Fruit fly (Drosophila melanogaster): ENCODE results near the gene Or10a.

Gene Or10a

dm6 chrX:11452846-11453391, 35.7 kb upstream of the Or10a start (continued):
- TF ChIP-seq CG11902 (GFP tag; optimal IDR thresholded peaks at IDR 0.05) (peak; percentile 55), svp (GFP tag) (peak; percentile 86), dsx (GFP tag; optimal IDR thresholded peaks at IDR 0.05; ENCODE audit: poor library complexity, severe bottlenecking) (peak; percentile 85), Hr38 (GFP tag; optimal IDR thresholded peaks at IDR 0.05) (no peak), CG8632 (GFP tag; optimal IDR thresholded peaks at IDR 0.05) (peak; percentile 75), CG11762 (GFP tag; optimal IDR thresholded peaks at IDR 0.05; ENCODE audit: insufficient read depth) (peak; percentile 74), eg (GFP tag; IDR thresholded peaks at IDR 0.05) (peak; percentile 96), OdsH (GFP tag; optimal IDR thresholded peaks at IDR 0.05) (peak; percentile 77)

dm6 chrX:11451630-11452029, 34.4 kb upstream of the Or10a start:
- TF ChIP-seq acj6 (GFP tag; optimal IDR thresholded peaks at IDR 0.05) (peak; percentile 7), CG15336 (GFP tag; IDR thresholded peaks at IDR 0.05) (peak; percentile 50), CG6854 (GFP tag; optimal IDR thresholded peaks at IDR 0.05) (no peak), Eip78C (GFP tag) (peak; percentile 45), dsx (GFP tag; optimal IDR thresholded peaks at IDR 0.05; ENCODE audit: poor library complexity, severe bottlenecking) (no peak), svp (GFP tag) (peak; percentile 46), CG6163 (GFP tag; IDR thresholded peaks at IDR 0.05) (peak; percentile 49; the same call in 2 of the 3 replicates), Hr4 (GFP tag; optimal IDR thresholded peaks at IDR 0.05) (peak; percentile 24), CG8632 (GFP tag; optimal IDR thresholded peaks at IDR 0.05) (peak; percentile 18), OdsH (GFP tag; optimal IDR thresholded peaks at IDR 0.05) (no peak), esn (GFP tag; optimal IDR thresholded peaks at IDR 0.05) (peak; percentile 29), CG8119 (GFP tag; IDR thresholded peaks at IDR 0.05) (peak; percentile 34; the same call in 2 of the 3 replicates), Met (GFP tag; optimal IDR thresholded peaks at IDR 0.05) (peak; percentile 11), eg (GFP tag; IDR thresholded peaks at IDR 0.05) (peak; percentile 35; the same call in 2 of the 3 replicates), Sox102F (GFP tag; optimal IDR thresholded peaks at IDR 0.05) (peak; percentile 24), CG6276 (GFP tag; optimal IDR thresholded peaks at IDR 0.05) (peak; percentile 15), CG16779 (tag; optimal IDR thresholded peaks at IDR 0.05) (no peak)

DNA sequence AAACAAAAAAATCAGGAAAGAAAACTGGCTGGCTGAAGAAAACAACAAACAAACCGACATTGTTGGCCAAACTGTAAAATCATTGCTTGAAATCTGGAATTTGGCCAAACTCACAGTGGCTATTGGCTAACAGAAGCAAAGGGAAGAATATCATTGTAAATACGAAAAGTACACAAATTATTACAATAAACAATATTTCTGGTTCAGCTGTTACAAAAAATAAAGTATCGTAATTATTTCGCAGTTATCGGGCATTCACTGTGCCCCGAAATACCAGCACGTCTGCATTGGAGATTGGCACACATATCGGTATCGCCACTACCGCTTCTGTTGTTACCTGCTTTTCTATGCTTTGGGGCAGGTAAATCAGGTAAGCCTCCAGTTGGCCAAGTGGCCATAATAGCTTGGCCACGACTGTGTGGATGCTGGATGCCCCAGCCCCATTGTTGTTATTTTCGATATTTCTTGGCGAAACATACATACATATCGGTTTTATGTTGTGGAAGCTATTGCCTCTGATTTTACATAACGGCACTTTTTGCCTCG, 33.9 kb upstream of the Or10a start:
- TF ChIP-seq CG8119 (GFP tag; IDR thresholded peaks at IDR 0.05) (peak; percentile 73; the same call in 2 of the 3 replicates), achi (GFP tag; optimal IDR thresholded peaks at IDR 0.05) (peak; percentile 10), dsx (GFP tag; optimal IDR thresholded peaks at IDR 0.05; ENCODE audit: poor library complexity, severe bottlenecking) (no peak), Eip75B (GFP tag; optimal IDR thresholded peaks at IDR 0.05) (peak; percentile 6), Hr4 (GFP tag; optimal IDR thresholded peaks at IDR 0.05) (peak; percentile 56), CG3919 (GFP tag; optimal IDR thresholded peaks at IDR 0.05) (peak; percentile 6), CG7368 (GFP tag; optimal IDR thresholded peaks at IDR 0.05) (no peak), topi (GFP tag; optimal IDR thresholded peaks at IDR 0.05) (peak; percentile 40), Blimp-1 (GFP tag; optimal IDR thresholded peaks at IDR 0.05) (no peak), CG4318 (GFP tag; optimal IDR thresholded peaks at IDR 0.05) (peak; percentile 24), Lpt (GFP tag; optimal IDR thresholded peaks at IDR 0.05) (peak; percentile 44), CG15336 (GFP tag; IDR thresholded peaks at IDR 0.05) (peak; percentile 72), CG34406 (GFP tag; optimal IDR thresholded peaks at IDR 0.05) (no peak), CG11294 (GFP tag; IDR thresholded peaks at IDR 0.05) (peak; percentile 39; the same call in 1 of the 2 replicates), CG11762 (GFP tag; optimal IDR thresholded peaks at IDR 0.05; ENCODE audit: insufficient read depth) (no peak), lz (GFP tag; optimal IDR thresholded peaks at IDR 0.05) (peak; percentile 22), Sox14 (GFP tag; optimal IDR thresholded peaks at IDR 0.05) (no peak), Gug (GFP tag; IDR thresholded peaks at IDR 0.05) (peak; percentile 71), Ets96B (tag; optimal IDR thresholded peaks at IDR 0.05) (no peak), net (GFP tag; optimal IDR thresholded peaks at IDR 0.05) (peak; percentile 35), pdm3 (GFP tag; optimal IDR thresholded peaks at IDR 0.05) (peak; percentile 60), Sox15 (GFP tag; optimal IDR thresholded peaks at IDR 0.05) (no peak), Ets21C (GFP tag; optimal IDR thresholded peaks at IDR 0.05) (no peak), CG6163 (GFP tag; IDR thresholded peaks at IDR 0.05) (peak; percentile 59; the same call in 2 of the 3 replicates), Met (GFP tag; optimal IDR thresholded peaks at IDR 0.05) (peak; percentile 28), Hr39 (GFP tag; optimal IDR thresholded peaks at IDR 0.05) (peak; percentile 44), vri (GFP tag; optimal IDR thresholded peaks at IDR 0.05) (no peak), cyc (GFP tag; optimal IDR thresholded peaks at IDR 0.05) (peak; percentile 37), CG6792 (GFP tag; optimal IDR thresholded peaks at IDR 0.05) (no peak), CG10669 (GFP tag; optimal IDR thresholded peaks at IDR 0.05) (no peak), Sox102F (GFP tag; optimal IDR thresholded peaks at IDR 0.05) (no peak), CG6808 (GFP tag; optimal IDR thresholded peaks at IDR 0.05) (no peak), eg (GFP tag; IDR thresholded peaks at IDR 0.05) (peak; percentile 86), Smox (GFP tag; optimal IDR thresholded peaks at IDR 0.05) (peak; percentile 9)

Data from whole organism, prepupa.